Fruit fly (Drosophila melanogaster) whole organism, embryonic: ENCODE data around the gene eIF3i.
A peak's percentile ranks its signal among the peaks of the same experiment; 100 is the strongest.

Experiments used
- ATbp ChIP-seq: fragments of 200-800 bp; sonication (Bioruptor generic); optimal IDR thresholded peaks from 2 replicates; lab custom pipeline; 2017; ENCODE audit warnings: missing biosample characterization, mild to moderate bottlenecking, missing genetic modification characterization, missing genetic modification reagents
- Atf3 ChIP-seq: fragments of 200-800 bp; sonication (Bioruptor generic); optimal IDR thresholded peaks from 3 replicates; lab custom pipeline; 2016; ENCODE audit warnings: missing biosample characterization, missing genetic modification characterization
- Bteb2 ChIP-seq: fragments of 200-800 bp; sonication (Bioruptor generic); optimal IDR thresholded peaks from 2 replicates; lab custom pipeline; 2016; ENCODE audit warnings: missing biosample characterization, missing genetic modification characterization
- CG10209 ChIP-seq: fragments of 200-800 bp; sonication (Bioruptor generic); optimal IDR thresholded peaks from 3 replicates; lab custom pipeline; 2017; ENCODE audit warnings: missing biosample characterization, mild to moderate bottlenecking, missing genetic modification characterization, missing genetic modification reagents
- CG10274 ChIP-seq: fragments of 200-800 bp; sonication (Bioruptor generic); optimal IDR thresholded peaks from 3 replicates; lab custom pipeline; 2017; ENCODE audit warnings: missing biosample characterization, mild to moderate bottlenecking, missing genetic modification characterization
- CG15011 ChIP-seq: fragments of 200-800 bp; sonication (Bioruptor generic); optimal IDR thresholded peaks from 3 replicates; lab custom pipeline; 2018; ENCODE audit warnings: missing biosample characterization, mild to moderate bottlenecking, missing genetic modification characterization
- CG1603 ChIP-seq: fragments of 200-800 bp; sonication (Bioruptor generic); optimal IDR thresholded peaks from 2 replicates; lab custom pipeline; 2019; ENCODE audit warnings: missing biosample characterization, mild to moderate bottlenecking, missing genetic modification characterization, moderate library complexity
- CG16863 ChIP-seq: fragments of 200-800 bp; sonication (Bioruptor generic); optimal IDR thresholded peaks from 3 replicates; lab custom pipeline; 2016; ENCODE audit warnings: missing biosample characterization, missing genetic modification characterization
- CG17359 ChIP-seq: fragments of 200-800 bp; sonication (Bioruptor generic); optimal IDR thresholded peaks from 3 replicates; lab custom pipeline; 2018; ENCODE audit warnings: missing biosample characterization, mild to moderate bottlenecking, missing genetic modification characterization, moderate library complexity
- CG17361 ChIP-seq: fragments of 200-800 bp; sonication (Bioruptor generic); IDR thresholded peaks from 3 replicates; pipeline ENCODE4 v1.3.6; 2022; ENCODE audit warnings: missing biosample characterization, missing genetic modification characterization
- CG18011 ChIP-seq: fragments of 200-800 bp; sonication (Bioruptor generic); optimal IDR thresholded peaks from 2 replicates; lab custom pipeline; 2017; ENCODE audit warnings: missing biosample characterization, missing genetic modification characterization, mild to moderate bottlenecking, moderate library complexity, missing genotype
- CG18476 ChIP-seq: fragments of 200-800 bp; sonication (Bioruptor generic); optimal IDR thresholded peaks from 2 replicates; lab custom pipeline; 2016; ENCODE audit warnings: missing biosample characterization, mild to moderate bottlenecking, missing genetic modification characterization
- CG32772 ChIP-seq: fragments of 200-800 bp; sonication (Bioruptor generic); IDR thresholded peaks from 2 replicates; pipeline ENCODE4 v1.3.6; 2022; ENCODE audit warnings: missing biosample characterization, missing genetic modification characterization
- CG34224 ChIP-seq: fragments of 200-800 bp; sonication (Bioruptor generic); IDR thresholded peaks from 3 replicates; pipeline ENCODE4 v1.3.6; 2022; ENCODE audit warnings: missing biosample characterization, missing genetic modification characterization; ENCODE audit not compliant: partially characterized antibody
- CG4360 ChIP-seq: fragments of 200-800 bp; sonication (Bioruptor generic); IDR thresholded peaks from 2 replicates; pipeline ENCODE4 v1.3.6; 2022; ENCODE audit warnings: missing biosample characterization, missing genetic modification characterization
- CG4730 ChIP-seq: fragments of 200-800 bp; sonication (Bioruptor generic); IDR thresholded peaks from 2 replicates; pipeline ENCODE4 v1.3.6; 2022; ENCODE audit warnings: missing biosample characterization, missing genetic modification characterization
- CG4820 ChIP-seq: fragments of 200-800 bp; sonication (Bioruptor generic); optimal IDR thresholded peaks from 3 replicates; lab custom pipeline; 2016; ENCODE audit warnings: missing biosample characterization, missing genetic modification characterization
- CG6854 ChIP-seq: fragments of 200-800 bp; sonication (Bioruptor generic); optimal IDR thresholded peaks from 3 replicates; lab custom pipeline; 2017; ENCODE audit warnings: missing biosample characterization, mild to moderate bottlenecking, missing genetic modification characterization
- CG7786 ChIP-seq: fragments of 200-800 bp; sonication (Bioruptor generic); optimal IDR thresholded peaks from 2 replicates; lab custom pipeline; 2016; ENCODE audit warnings: missing biosample characterization, missing genetic modification characterization
- CG8765 ChIP-seq: fragments of 200-800 bp; sonication (Bioruptor generic); IDR thresholded peaks from 2 replicates; pipeline ENCODE4 v1.3.6; 2022; ENCODE audit warnings: missing biosample characterization, missing genetic modification characterization
- CG9215 ChIP-seq: fragments of 200-800 bp; sonication (Bioruptor generic); IDR thresholded peaks from 2 replicates; pipeline ENCODE4 v1.3.6; 2022; ENCODE audit warnings: missing biosample characterization, missing genetic modification characterization
- D19A ChIP-seq: fragments of 200-800 bp; optimal IDR thresholded peaks from 3 replicates; lab custom pipeline; 2019; ENCODE audit warnings: missing biosample characterization, mild to moderate bottlenecking, missing genetic modification characterization, moderate library complexity
- Deaf1 ChIP-seq: fragments of 200-800 bp; optimal IDR thresholded peaks from 3 replicates; lab custom pipeline; 2019; ENCODE audit warnings: missing biosample characterization, mild to moderate bottlenecking, missing genetic modification characterization, moderate library complexity
- Dip2 ChIP-seq: fragments of 200-800 bp; sonication (Bioruptor generic); IDR thresholded peaks from 2 replicates; pipeline ENCODE4 v1.3.6; 2022; ENCODE audit warnings: missing biosample characterization, missing genetic modification characterization
- Ets65A ChIP-seq: fragments of 200-800 bp; sonication (Bioruptor generic); peaks from one replicate; lab custom pipeline; 2016; ENCODE audit warnings: missing biosample characterization, missing genetic modification characterization
- Gsc ChIP-seq: fragments of 200-800 bp; sonication (Bioruptor generic); IDR thresholded peaks from 2 replicates; pipeline ENCODE4 v1.3.6; 2022; ENCODE audit warnings: missing biosample characterization, missing genetic modification characterization
- Lim3 ChIP-seq: fragments of 200-800 bp; sonication (Bioruptor generic); IDR thresholded peaks from 2 replicates; pipeline ENCODE4 v1.3.6; 2022; ENCODE audit warnings: missing biosample characterization, missing genetic modification characterization
- MESR4 ChIP-seq: fragments of 200-800 bp; sonication (Bioruptor generic); optimal IDR thresholded peaks from 2 replicates; lab custom pipeline; 2018; ENCODE audit warnings: missing biosample characterization, mild to moderate bottlenecking, missing genetic modification characterization, moderate library complexity
- NC2β ChIP-seq: fragments of 200-800 bp; sonication (Bioruptor generic); optimal IDR thresholded peaks from 2 replicates; lab custom pipeline; 2016; ENCODE audit warnings: missing biosample characterization, missing genetic modification characterization
- NK7.1 ChIP-seq: fragments of 200-800 bp; sonication (Bioruptor generic); optimal IDR thresholded peaks from 3 replicates; lab custom pipeline; 2016; ENCODE audit warnings: missing biosample characterization, missing genetic modification characterization
- Sin3A ChIP-seq: fragments of >200 bp; optimal IDR thresholded peaks from 2 replicates; lab custom pipeline; 2018
- Sox102F ChIP-seq: fragments of 200-800 bp; sonication (Bioruptor generic); optimal IDR thresholded peaks from 2 replicates; lab custom pipeline; 2018; ENCODE audit warnings: missing biosample characterization, mild to moderate bottlenecking, missing genetic modification characterization, moderate library complexity
- bcd ChIP-seq: fragments of 200-800 bp; sonication (Bioruptor generic); optimal IDR thresholded peaks from 2 replicates; lab custom pipeline; 2017; ENCODE audit warnings: missing biosample characterization, mild to moderate bottlenecking, missing genetic modification characterization
- br ChIP-seq: fragments of >200 bp; optimal IDR thresholded peaks from 2 replicates; lab custom pipeline; 2017
- cas ChIP-seq: fragments of 200-800 bp; sonication (Bioruptor generic); IDR thresholded peaks from 2 replicates; pipeline ENCODE4 v1.3.6; 2022; ENCODE audit warnings: missing biosample characterization, missing genetic modification characterization
- chinmo ChIP-seq: fragments of 200-800 bp; sonication (Bioruptor generic); IDR thresholded peaks from 4 replicates; pipeline ENCODE4 v1.3.6; 2022; ENCODE audit warnings: missing biosample characterization, missing genetic modification characterization; ENCODE audit not compliant: partially characterized antibody
- chm ChIP-seq: fragments of 200-800 bp; sonication (Bioruptor generic); IDR thresholded peaks from 2 replicates; pipeline ENCODE4 v1.3.6; 2022; ENCODE audit warnings: missing biosample characterization, missing genetic modification characterization
- crp ChIP-seq, 2 experiments: fragments of 200-800 bp; sonication (Bioruptor generic); optimal IDR thresholded peaks; 2 replicates in 1 of 2; 3 replicates in 1 of 2; lab custom pipeline; 2017; ENCODE audit warnings: missing biosample characterization in 2 of 2, missing genetic modification characterization in 2 of 2, mild to moderate bottlenecking in 1 of 2, moderate library complexity in 1 of 2
- fd102C ChIP-seq: fragments of 200-800 bp; sonication (Bioruptor generic); optimal IDR thresholded peaks from 2 replicates; lab custom pipeline; 2018; ENCODE audit warnings: missing biosample characterization, mild to moderate bottlenecking, missing genetic modification characterization, moderate library complexity
- gem ChIP-seq: fragments of 200-800 bp; sonication (Bioruptor generic); optimal IDR thresholded peaks from 2 replicates; lab custom pipeline; 2019; ENCODE audit warnings: missing biosample characterization, mild to moderate bottlenecking, missing genetic modification characterization, moderate library complexity
- hb ChIP-seq: fragments of 200-800 bp; sonication (Bioruptor generic); IDR thresholded peaks from 3 replicates; pipeline ENCODE4 v1.3.6; 2022; ENCODE audit warnings: missing biosample characterization, missing genetic modification characterization; ENCODE audit not compliant: partially characterized antibody
- insv ChIP-seq, 2 experiments: fragments of 200-800 bp; sonication (Bioruptor generic); optimal IDR thresholded peaks; 3 replicates each; lab custom pipeline; 2016 to 2018; ENCODE audit warnings: missing biosample characterization in 2 of 2, missing genetic modification characterization in 2 of 2
- lola ChIP-seq, 3 experiments: fragments of >200 bp in 2 of 3; fragments of 200-800 bp in 1 of 3; sonication (Bioruptor generic) in 1 of 3; optimal IDR thresholded peaks; 2 replicates each; lab custom pipeline; 2017 to 2019; ENCODE audit warnings: missing biosample characterization in 3 of 3, missing genetic modification characterization in 3 of 3, mild to moderate bottlenecking in 1 of 3, moderate library complexity in 1 of 3
- nmo ChIP-seq: fragments of 200-800 bp; sonication (Bioruptor generic); optimal IDR thresholded peaks from 2 replicates; lab custom pipeline; 2018; ENCODE audit warnings: missing biosample characterization, mild to moderate bottlenecking, missing genetic modification characterization, moderate library complexity
- pan ChIP-seq, 4 experiments: fragments of >200 bp in 3 of 4; fragments of 200-800 bp in 1 of 4; sonication (Bioruptor generic) in 1 of 4; optimal IDR thresholded peaks in 3 of 4; IDR thresholded peaks in 1 of 4; 2 replicates each; pipeline versions ENCODE4 v1.3.6 to Lab custom; 2017 to 2022; ENCODE audit warnings: missing biosample characterization in 2 of 4, missing genetic modification characterization in 2 of 4, mixed read lengths in 1 of 4
- pum ChIP-seq: fragments of 200-800 bp; sonication (Bioruptor generic); optimal IDR thresholded peaks from 2 replicates; lab custom pipeline; 2016; ENCODE audit warnings: missing biosample characterization, missing genetic modification characterization
- run ChIP-seq: fragments of 200-800 bp; sonication (Bioruptor generic); optimal IDR thresholded peaks from 3 replicates; lab custom pipeline; 2018; ENCODE audit warnings: missing biosample characterization, mild to moderate bottlenecking, missing genetic modification characterization
- sqz ChIP-seq: fragments of 200-800 bp; sonication (Bioruptor generic); optimal IDR thresholded peaks from 3 replicates; lab custom pipeline; 2018; ENCODE audit warnings: missing biosample characterization, mild to moderate bottlenecking, missing genetic modification characterization
- trem ChIP-seq: fragments of 200-800 bp; optimal IDR thresholded peaks from 3 replicates; lab custom pipeline; 2019; ENCODE audit warnings: missing biosample characterization, mild to moderate bottlenecking, missing genetic modification characterization, moderate library complexity
- zen2 ChIP-seq: fragments of 200-800 bp; sonication (Bioruptor generic); IDR thresholded peaks from 3 replicates; pipeline ENCODE4 v1.3.6; 2022; ENCODE audit warnings: missing biosample characterization, missing genetic modification characterization; ENCODE audit not compliant: partially characterized antibody

eIF3i gene

dm6 chr2L:5010784-5011260 lies 43.2 kb upstream of the eIF3i start, which contains the start of the genes CG31917, Tfb5 and SelT (continued):
- TF ChIP-seq pum (GFP tag; lab: Kevin White, UChicago) (peak; percentile 15), Dip2 (GFP tag; lab: Robert Waterston, UW) (no peak), ATbp (no peak), NK7.1 (GFP tag; lab: Kevin White, UChicago) (no peak), run (tag; lab: Kevin White, UChicago) (no peak), pan (optimal IDR thresholded peaks at IDR 0.05; lab: Kevin White, UChicago) (no peak), pan (GFP tag; optimal IDR thresholded peaks at IDR 0.05 in 1 of 2, IDR thresholded peaks at IDR 0.05 in 1 of 2) (no peak), CG32772 (no peak), insv (GFP tag; optimal IDR thresholded peaks at IDR 0.05; lab: Kevin White, UChicago) (peak in 1 of 2 experiments; percentile 44), cas (no peak), CG7786 (GFP tag; lab: Kevin White, UChicago) (peak; percentile 39), sqz (GFP tag; lab: Kevin White, UChicago) (no peak), Lim3 (GFP tag; lab: Robert Waterston, UW) (no peak), CG18476 (GFP tag; lab: Kevin White, UChicago) (peak; percentile 17), hb (peak; percentile 58; the same call in 1 of the 3 replicates), CG4730 (no peak), Atf3 (no peak), nmo (GFP tag; lab: Kevin White, UChicago) (peak; percentile 76), lola (GFP tag; optimal IDR thresholded peaks at IDR 0.05; lab: Kevin White, UChicago) (peak in 1 of 3 experiments; percentile 50), Ets65A (peak; percentile 94), Deaf1 (tag; lab: Kevin White, UChicago) (no peak), br (lab: Kevin White, UChicago) (no peak), trem (peak; percentile 63), CG17361 (GFP tag; lab: Robert Waterston, UW) (no peak; the same call in 1 of the 3 replicates), chinmo (no peak), CG6854 (no peak), CG8765 (no peak), Bteb2 (peak; percentile 36), CG9215 (GFP tag; lab: Robert Waterston, UW) (peak; percentile 18; the same call in 1 of the 2 replicates), Sox102F (GFP tag; lab: Kevin White, UChicago) (peak; percentile 51), CG1603 (peak; percentile 75), zen2 (GFP tag; lab: Robert Waterston, UW) (peak; percentile 28; the same call in 2 of the 3 replicates), CG10209 (GFP tag; lab: Kevin White, UChicago) (peak; percentile 41), CG15011 (GFP tag; lab: Kevin White, UChicago) (no peak), crp (GFP tag; optimal IDR thresholded peaks at IDR 0.05; lab: Kevin White, UChicago) (no peak), gem (tag; lab: Kevin White, UChicago) (no peak), CG18011 (GFP tag; lab: Kevin White, UChicago) (no peak), CG10274 (GFP tag; lab: Kevin White, UChicago) (no peak), fd102C (GFP tag; lab: Kevin White, UChicago) (no peak), CG17359 (no peak), CG4820 (peak; percentile 24), MESR4 (GFP tag; lab: Kevin White, UChicago) (peak; percentile 65), CG16863 (GFP tag; lab: Kevin White, UChicago) (peak; percentile 57), Sin3A (lab: Kevin White, UChicago) (peak; percentile 66), CG34224 (GFP tag; lab: Robert Waterston, UW) (peak; percentile 74), bcd (peak; percentile 32), chm (GFP tag; lab: Robert Waterston, UW) (no peak), D19A (no peak), NC2β (GFP tag; lab: Kevin White, UChicago) (peak; percentile 68), Gsc (GFP tag; lab: Robert Waterston, UW) (no peak), CG4360 (GFP tag; lab: Robert Waterston, UW) (no peak)
